Worm (Caenorhabditis elegans) whole organism, young adult: ENCODE measurements around the gene ZC239.15.

Experiments used
- ama-1 ChIP-seq, 3 experiments: fragments of 150-350 bp in 1 of 3; sonication (generic microtip) in 2 of 3; optimal IDR thresholded peaks; 2 replicates each; lab custom pipeline; 2014 to 2018; ENCODE audit warnings: missing biosample characterization in 2 of 3, missing genetic modification characterization in 2 of 3, missing genetic modification reagents in 2 of 3
- attf-6 ChIP-seq: fragments of 200-800 bp; sonication (Bioruptor generic); IDR thresholded peaks from 2 replicates; pipeline ENCODE4 v1.3.6; 2022; ENCODE audit warnings: missing genetic modification reagents, missing genetic modification characterization, missing compliant biosample characterization
- let-607 ChIP-seq, 2 experiments: fragments of 200-800 bp in 1 of 2; sonication (Bioruptor generic) in 1 of 2; sonication (generic microtip) in 1 of 2; optimal IDR thresholded peaks; 2 replicates each; lab custom pipeline; 2016 to 2018; ENCODE audit warnings: mild to moderate bottlenecking in 2 of 2, missing compliant biosample characterization in 2 of 2, missing genetic modification characterization in 2 of 2, moderate library complexity in 2 of 2, missing genotype in 1 of 2
- lin-35 ChIP-seq, 3 experiments: fragments of 150-350 bp in 2 of 3; sonication (generic microtip) in 1 of 3; optimal IDR thresholded peaks; 2 replicates each; lab custom pipeline; 2014 to 2018; ENCODE audit warnings: missing biosample characterization in 3 of 3, missing genetic modification characterization in 3 of 3, missing genetic modification reagents in 3 of 3
- nfya-1 ChIP-seq: sonication (generic microtip); optimal IDR thresholded peaks from 2 replicates; lab custom pipeline; 2017; ENCODE audit warnings: antibody characterized with exemption, missing compliant biosample characterization, missing genetic modification characterization, borderline replicate concordance; ENCODE audit not compliant: insufficient read depth
- pha-4 ChIP-seq: fragments of 150-350 bp; sonication (generic microtip); optimal IDR thresholded peaks from 2 replicates; lab custom pipeline; 2014; ENCODE audit warnings: missing biosample characterization, missing genetic modification reagents, missing genetic modification characterization
- sptf-2 ChIP-seq: fragments of 200-800 bp; sonication (Bioruptor generic); optimal IDR thresholded peaks from 2 replicates; lab custom pipeline; 2018; ENCODE audit warnings: mild to moderate bottlenecking, missing genetic modification characterization, missing compliant biosample characterization
- unc-62 ChIP-seq: fragments of 150-350 bp; optimal IDR thresholded peaks from 2 replicates; lab custom pipeline; 2014; ENCODE audit warnings: missing biosample characterization, missing genetic modification reagents, missing genetic modification characterization
- ztf-22 ChIP-seq: fragments of 200-800 bp; sonication (Bioruptor generic); optimal IDR thresholded peaks from 2 replicates; lab custom pipeline; 2018; ENCODE audit warnings: mild to moderate bottlenecking, missing genetic modification characterization, moderate library complexity, missing compliant biosample characterization
- ztf-26 ChIP-seq: sonication (generic microtip); optimal IDR thresholded peaks from 2 replicates; lab custom pipeline; 2017; ENCODE audit warnings: missing genetic modification characterization, missing compliant biosample characterization

DNA sequence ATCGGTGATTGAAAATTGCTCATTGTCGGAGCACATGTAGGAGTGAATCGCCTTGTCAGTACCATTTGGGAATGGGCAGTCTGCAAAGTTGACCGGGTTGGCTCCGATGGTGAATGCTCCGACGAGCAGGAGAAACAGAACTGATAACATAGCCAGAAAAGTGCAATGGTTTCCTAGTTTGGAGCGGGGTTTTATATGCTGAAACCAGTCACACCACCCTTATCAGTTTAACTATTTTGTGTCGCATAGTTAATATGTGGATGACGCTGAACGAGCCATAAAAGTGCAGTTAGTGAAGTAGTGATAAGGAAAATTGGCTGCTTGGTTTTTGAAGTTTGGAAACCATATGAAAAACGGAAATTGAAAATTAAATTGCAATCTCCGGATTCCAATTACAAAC, 21.3 kb upstream of the ZC239.15 start, which contains the start of gene C17F4.7:
- no peak for TF ChIP-seq nfya-1 (tag; lab: Kevin White, UChicago)
- TF ChIP-seq ztf-26 (tag; lab: Kevin White, UChicago) = peak; percentile 6
- no peak for TF ChIP-seq pha-4 (tag; lab: Kevin White, UChicago)
- TF ChIP-seq attf-6 (GFP tag; lab: Robert Waterston, UW) = no peak
- no peak for TF ChIP-seq let-607 (tag; optimal IDR thresholded peaks at IDR 0.05; lab: Kevin White, UChicago)
- peak; percentile 47 for TF ChIP-seq unc-62
- no peak for TF ChIP-seq sptf-2
- no peak for TF ChIP-seq lin-35 (GFP tag; optimal IDR thresholded peaks at IDR 0.05; lab: Kevin White, UChicago)
- TF ChIP-seq ama-1 (optimal IDR thresholded peaks at IDR 0.05; lab: Kevin White, UChicago) = no peak
- no peak for TF ChIP-seq ama-1 (GFP tag; optimal IDR thresholded peaks at IDR 0.05; lab: Kevin White, UChicago)
- TF ChIP-seq ztf-22 (GFP tag; lab: Kevin White, UChicago) = peak; percentile 29
